Fruit fly (Drosophila melanogaster) whole organism, embryonic: ENCODE results near the gene CG10513.

Experiments
- Aef1 ChIP-seq: fragments of 200-800 bp; sonication (Bioruptor generic); IDR thresholded peaks from 3 replicates; pipeline ENCODE4 v1.3.6; 2022; ENCODE audit warnings: missing biosample characterization, missing genetic modification characterization
- Awh ChIP-seq: fragments of 200-800 bp; sonication (Bioruptor generic); IDR thresholded peaks from 2 replicates; pipeline ENCODE4, ENCODE4 v1.3.6; 2022; ENCODE audit warnings: missing biosample characterization, missing genetic modification characterization
- Bdp1 ChIP-seq: fragments of 200-800 bp; sonication (Bioruptor generic); optimal IDR thresholded peaks from 3 replicates; lab custom pipeline; 2016; ENCODE audit warnings: missing biosample characterization, missing genetic modification characterization
- Bgb ChIP-seq: fragments of 200-800 bp; sonication (Bioruptor generic); IDR thresholded peaks from 2 replicates; pipeline ENCODE4 v1.3.6; 2022; ENCODE audit warnings: missing biosample characterization, missing genetic modification characterization; ENCODE audit not compliant: partially characterized antibody
- CG11696 ChIP-seq: fragments of 200-800 bp; sonication (Bioruptor generic); IDR thresholded peaks from 2 replicates; pipeline ENCODE4 v1.3.6; 2022; ENCODE audit warnings: missing biosample characterization, missing genetic modification characterization
- CG12391 ChIP-seq: fragments of 200-800 bp; sonication (Bioruptor generic); optimal IDR thresholded peaks from 3 replicates; lab custom pipeline; 2018; ENCODE audit warnings: missing biosample characterization, mild to moderate bottlenecking, missing genetic modification characterization, moderate library complexity
- CG14014 ChIP-seq: fragments of 200-800 bp; sonication (Bioruptor generic); IDR thresholded peaks from 2 replicates; pipeline ENCODE4 v1.3.6; 2022; ENCODE audit warnings: missing biosample characterization, missing genetic modification characterization
- CG14965 ChIP-seq: fragments of 200-800 bp; sonication (Bioruptor generic); optimal IDR thresholded peaks from 2 replicates; lab custom pipeline; 2016; ENCODE audit warnings: missing biosample characterization, missing genetic modification characterization, borderline replicate concordance
- CG15696 ChIP-seq: fragments of 200-800 bp; sonication (Bioruptor generic); optimal IDR thresholded peaks from 2 replicates; lab custom pipeline; 2019; ENCODE audit warnings: missing biosample characterization, mild to moderate bottlenecking, missing genetic modification characterization, moderate library complexity
- CG1647 ChIP-seq: fragments of 200-800 bp; sonication (Bioruptor generic); optimal IDR thresholded peaks from 3 replicates; lab custom pipeline; 2016; ENCODE audit warnings: missing biosample characterization, missing genetic modification characterization
- CG16813 ChIP-seq: fragments of 200-800 bp; sonication (Bioruptor generic); IDR thresholded peaks from 3 replicates; pipeline ENCODE4 v1.3.6; 2022; ENCODE audit warnings: missing biosample characterization, missing genetic modification characterization; ENCODE audit not compliant: partially characterized antibody
- CG17385 ChIP-seq: fragments of 200-800 bp; sonication (Bioruptor generic); optimal IDR thresholded peaks from 3 replicates; lab custom pipeline; 2018; ENCODE audit warnings: missing biosample characterization, mild to moderate bottlenecking, missing genetic modification characterization
- CG17829 ChIP-seq: fragments of 200-800 bp; optimal IDR thresholded peaks from 2 replicates; lab custom pipeline; 2019; ENCODE audit warnings: missing biosample characterization, mild to moderate bottlenecking, missing genetic modification characterization, moderate library complexity
- CG2199 ChIP-seq: fragments of 200-800 bp; sonication (Bioruptor generic); IDR thresholded peaks from 3 replicates; pipeline ENCODE4 v1.3.6; 2022; ENCODE audit warnings: missing biosample characterization, missing genetic modification characterization
- CG2875 ChIP-seq: fragments of 200-800 bp; sonication (Bioruptor generic); optimal IDR thresholded peaks from 2 replicates; lab custom pipeline; 2017; ENCODE audit warnings: missing biosample characterization, mild to moderate bottlenecking, missing genetic modification characterization, missing genetic modification reagents
- CG31388 ChIP-seq: fragments of 200-800 bp; sonication (Bioruptor generic); optimal IDR thresholded peaks from 2 replicates; lab custom pipeline; 2016; ENCODE audit warnings: missing biosample characterization, missing genetic modification characterization
- CG34224 ChIP-seq: fragments of 200-800 bp; sonication (Bioruptor generic); IDR thresholded peaks from 3 replicates; pipeline ENCODE4 v1.3.6; 2022; ENCODE audit warnings: missing biosample characterization, missing genetic modification characterization; ENCODE audit not compliant: partially characterized antibody
- CG7928 ChIP-seq: fragments of 200-800 bp; sonication (Bioruptor generic); optimal IDR thresholded peaks from 2 replicates; lab custom pipeline; 2017; ENCODE audit warnings: missing biosample characterization, mild to moderate bottlenecking, missing genetic modification characterization
- CG8089 ChIP-seq: fragments of 200-800 bp; sonication (Bioruptor generic); optimal IDR thresholded peaks from 3 replicates; lab custom pipeline; 2016; ENCODE audit warnings: missing biosample characterization, missing genetic modification characterization
- CG8359 ChIP-seq: fragments of 200-800 bp; sonication (Bioruptor generic); optimal IDR thresholded peaks from 2 replicates; lab custom pipeline; 2017; ENCODE audit warnings: missing biosample characterization, mild to moderate bottlenecking, missing genetic modification characterization, borderline replicate concordance
- CG8388 ChIP-seq: fragments of 200-800 bp; sonication (Bioruptor generic); optimal IDR thresholded peaks from 2 replicates; lab custom pipeline; 2019; ENCODE audit warnings: missing biosample characterization, mild to moderate bottlenecking, missing genetic modification characterization, moderate library complexity
- Gug ChIP-seq: fragments of 200-800 bp; sonication (Bioruptor generic); IDR thresholded peaks from 4 replicates; pipeline ENCODE4 v1.3.6; 2022; ENCODE audit warnings: missing biosample characterization, missing genetic modification characterization
- Lpt ChIP-seq: fragments of >200 bp; optimal IDR thresholded peaks from 2 replicates; lab custom pipeline; 2018; ENCODE audit warnings: missing biosample characterization, missing genetic modification characterization
- NC2β ChIP-seq: fragments of 200-800 bp; sonication (Bioruptor generic); optimal IDR thresholded peaks from 2 replicates; lab custom pipeline; 2016; ENCODE audit warnings: missing biosample characterization, missing genetic modification characterization
- NFAT ChIP-seq: fragments of 200-800 bp; sonication (Bioruptor generic); IDR thresholded peaks from 2 replicates; pipeline ENCODE4 v1.3.6; 2022; ENCODE audit warnings: missing biosample characterization, missing genetic modification characterization
- Pdp1 ChIP-seq, 2 experiments: fragments of 200-800 bp; sonication (Bioruptor generic); optimal IDR thresholded peaks; 3 replicates each; lab custom pipeline; 2016; ENCODE audit warnings: missing biosample characterization in 2 of 2, missing genetic modification characterization in 2 of 2, mild to moderate bottlenecking in 1 of 2, moderate library complexity in 1 of 2
- Ssrp ChIP-seq: fragments of 200-800 bp; sonication (Bioruptor generic); optimal IDR thresholded peaks from 2 replicates; lab custom pipeline; 2018; ENCODE audit warnings: missing biosample characterization, mild to moderate bottlenecking, missing genetic modification characterization, moderate library complexity
- ac ChIP-seq: fragments of 200-800 bp; sonication (Bioruptor generic); optimal IDR thresholded peaks from 3 replicates; lab custom pipeline; 2017; ENCODE audit warnings: missing biosample characterization, mild to moderate bottlenecking, missing genetic modification characterization
- aop ChIP-seq: fragments of 200-800 bp; sonication (Bioruptor generic); IDR thresholded peaks from 2 replicates; pipeline ENCODE4 v1.3.6; 2022; ENCODE audit warnings: missing biosample characterization, missing genetic modification characterization
- ara ChIP-seq: fragments of 200-800 bp; sonication (Bioruptor generic); IDR thresholded peaks from 2 replicates; pipeline ENCODE4 v1.3.6; 2022; ENCODE audit warnings: missing biosample characterization, missing genetic modification characterization
- crol ChIP-seq: fragments of 200-800 bp; sonication (Bioruptor generic); IDR thresholded peaks from 2 replicates; pipeline ENCODE4 v1.3.6; 2022; ENCODE audit warnings: missing biosample characterization, missing genetic modification characterization
- fu2 ChIP-seq: fragments of 200-800 bp; sonication (Bioruptor generic); optimal IDR thresholded peaks from 2 replicates; lab custom pipeline; 2016; ENCODE audit warnings: missing biosample characterization, missing genetic modification characterization
- gcm2 ChIP-seq: fragments of 200-800 bp; sonication (Bioruptor generic); optimal IDR thresholded peaks from 2 replicates; lab custom pipeline; 2016; ENCODE audit warnings: missing biosample characterization, missing genetic modification characterization
- gem ChIP-seq: fragments of 200-800 bp; sonication (Bioruptor generic); optimal IDR thresholded peaks from 2 replicates; lab custom pipeline; 2019; ENCODE audit warnings: missing biosample characterization, mild to moderate bottlenecking, missing genetic modification characterization, moderate library complexity
- inv ChIP-seq: fragments of 200-800 bp; sonication (Bioruptor generic); IDR thresholded peaks from 2 replicates; pipeline ENCODE4 v1.3.6; 2022; ENCODE audit warnings: missing biosample characterization, missing genetic modification characterization; ENCODE audit not compliant: partially characterized antibody
- lab ChIP-seq: fragments of 200-800 bp; sonication (Bioruptor generic); optimal IDR thresholded peaks from 3 replicates; lab custom pipeline; 2017; ENCODE audit warnings: missing biosample characterization, missing genetic modification characterization, mild to moderate bottlenecking, moderate library complexity, missing genetic modification reagents
- nau ChIP-seq: fragments of 200-800 bp; sonication (Bioruptor generic); optimal IDR thresholded peaks from 3 replicates; lab custom pipeline; 2017; ENCODE audit warnings: missing biosample characterization, mild to moderate bottlenecking, missing genetic modification characterization, missing genetic modification reagents
- nmo ChIP-seq: fragments of 200-800 bp; sonication (Bioruptor generic); optimal IDR thresholded peaks from 2 replicates; lab custom pipeline; 2018; ENCODE audit warnings: missing biosample characterization, mild to moderate bottlenecking, missing genetic modification characterization, moderate library complexity
- pnt ChIP-seq: fragments of 200-800 bp; sonication (Bioruptor generic); optimal IDR thresholded peaks from 3 replicates; lab custom pipeline; 2016; ENCODE audit warnings: missing biosample characterization, missing genetic modification characterization
- repo ChIP-seq: fragments of 200-800 bp; sonication (Bioruptor generic); optimal IDR thresholded peaks from 2 replicates; lab custom pipeline; 2016; ENCODE audit warnings: missing biosample characterization, missing genetic modification characterization
- sens ChIP-seq: fragments of 200-800 bp; sonication (Bioruptor generic); peaks from one replicate; lab custom pipeline; 2016; ENCODE audit warnings: missing biosample characterization, missing genetic modification characterization
- sens-2 ChIP-seq: fragments of 200-800 bp; sonication (Bioruptor generic); IDR thresholded peaks from 2 replicates; pipeline ENCODE4 v1.3.6; 2022; ENCODE audit warnings: missing biosample characterization, missing genetic modification characterization
- trh ChIP-seq: fragments of 200-800 bp; sonication (Bioruptor generic); optimal IDR thresholded peaks from 2 replicates; lab custom pipeline; 2016; ENCODE audit warnings: missing biosample characterization, missing genetic modification characterization

CG10513 gene

DNA sequence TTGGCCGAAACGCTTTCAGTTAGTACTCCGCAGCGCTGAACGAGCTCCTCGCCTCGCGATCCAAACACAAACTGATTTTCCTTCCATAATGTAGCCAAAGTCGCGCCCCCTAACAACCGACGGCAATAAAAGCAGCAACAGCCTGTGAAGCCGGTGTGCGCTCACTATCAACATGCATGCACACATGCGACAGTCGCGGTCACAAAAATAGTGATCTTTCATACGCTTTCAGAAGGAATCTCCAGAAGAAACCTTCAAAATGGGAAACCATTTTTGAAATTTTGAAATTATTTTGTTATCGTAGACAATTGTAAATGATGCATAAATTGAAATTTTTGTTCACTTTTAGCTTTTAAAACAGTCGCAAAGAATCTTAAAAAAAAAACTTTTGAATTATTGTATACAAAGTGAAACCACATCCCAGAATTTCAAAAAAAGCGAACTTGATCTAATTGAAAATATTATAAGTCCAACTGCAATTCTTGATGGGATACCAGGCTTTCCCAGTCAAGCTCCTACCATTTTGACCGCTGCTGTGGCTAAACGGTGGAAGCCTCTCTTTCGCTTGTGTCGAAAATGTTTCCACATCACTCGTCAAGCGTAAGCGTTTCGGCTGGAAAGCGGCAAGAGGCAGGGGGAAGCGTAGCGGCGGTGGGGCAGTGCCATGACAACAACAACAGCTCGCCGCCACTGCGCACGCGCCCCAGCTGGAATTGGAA is 44.6 kb downstream of the CG10513 start, which contains the start of gene Cad96Cb (continued):
- TF ChIP-seq aop (GFP tag; lab: Robert Waterston, UW), result no peak
- TF ChIP-seq CG7928 (GFP tag; lab: Kevin White, UChicago), result peak; percentile 7
- peak; percentile 45; the same call in 1 of the 3 replicates for TF ChIP-seq Aef1 (GFP tag; lab: Robert Waterston, UW)
- peak; percentile 76 for TF ChIP-seq CG15696
- peak; percentile 87 for TF ChIP-seq CG11696 (GFP tag; lab: Robert Waterston, UW)
- no peak for TF ChIP-seq CG2199
- no peak for TF ChIP-seq inv (GFP tag; lab: Robert Waterston, UW)
- TF ChIP-seq repo, result peak; percentile 25
- TF ChIP-seq CG31388 (GFP tag; lab: Kevin White, UChicago), result peak; percentile 18
- TF ChIP-seq CG1647, result peak; percentile 32
- TF ChIP-seq gem (tag; lab: Kevin White, UChicago), result peak; percentile 90
- TF ChIP-seq fu2 (GFP tag; lab: Kevin White, UChicago), result peak; percentile 29
- peak; percentile 84 for TF ChIP-seq CG12391
- peak; percentile 6 for TF ChIP-seq trh (GFP tag; lab: Kevin White, UChicago)
- TF ChIP-seq CG14965 (GFP tag; lab: Kevin White, UChicago), result peak; percentile 40
- peak; percentile 65; the same call in 1 of the 2 replicates for TF ChIP-seq ara
- peak; percentile 36; the same call in 2 of the 4 replicates for TF ChIP-seq Gug (GFP tag; lab: Robert Waterston, UW)
- peak; percentile 73 for TF ChIP-seq NC2β (GFP tag; lab: Kevin White, UChicago)
- peak; percentile 75 for TF ChIP-seq crol (GFP tag; lab: Robert Waterston, UW)
- no peak for TF ChIP-seq gcm2 (GFP tag; lab: Kevin White, UChicago)
- TF ChIP-seq Bdp1 (GFP tag; lab: Kevin White, UChicago), result peak; percentile 58
- TF ChIP-seq CG16813, result no peak
- no peak for TF ChIP-seq nau (GFP tag; lab: Kevin White, UChicago)
- peak; percentile 95 for TF ChIP-seq nmo (GFP tag; lab: Kevin White, UChicago)
- peak; percentile 70 for TF ChIP-seq CG8089 (GFP tag; lab: Kevin White, UChicago)
- peak; percentile 85 for TF ChIP-seq CG8388 (GFP tag; lab: Kevin White, UChicago)
- TF ChIP-seq Bgb (GFP tag; lab: Robert Waterston, UW), result no peak
- peak; percentile 90 for TF ChIP-seq Ssrp (tag; lab: Kevin White, UChicago)
- peak; percentile 43 for TF ChIP-seq ac
- TF ChIP-seq Awh (GFP tag; lab: Robert Waterston, UW), result peak; percentile 25; the same call in 1 of the 2 replicates
- TF ChIP-seq sens (GFP tag; lab: Kevin White, UChicago), result peak; percentile 99
- TF ChIP-seq sens-2, result no peak
- peak; percentile 71 for TF ChIP-seq lab
- TF ChIP-seq CG17385 (GFP tag; lab: Kevin White, UChicago), result peak; percentile 82
- TF ChIP-seq CG14014 (GFP tag; lab: Robert Waterston, UW), result 0 out of 2 replicates have a peak, but pooled peaks have one; percentile 41
- peak; percentile 74 for TF ChIP-seq pnt
- TF ChIP-seq Pdp1 (GFP tag; optimal IDR thresholded peaks at IDR 0.05; lab: Kevin White, UChicago), result peak; percentile 71 to 81
- TF ChIP-seq CG34224, result no peak
- TF ChIP-seq CG17829 (tag; lab: Kevin White, UChicago), result peak; percentile 84
- no peak for TF ChIP-seq Lpt
- TF ChIP-seq NFAT, result no peak
- TF ChIP-seq CG2875 (GFP tag; lab: Kevin White, UChicago), result peak; percentile 87
- TF ChIP-seq CG8359, result peak; percentile 76
